Worm (Caenorhabditis elegans): ENCODE data around the gene pah-1.

pah-1 gene

DNA sequence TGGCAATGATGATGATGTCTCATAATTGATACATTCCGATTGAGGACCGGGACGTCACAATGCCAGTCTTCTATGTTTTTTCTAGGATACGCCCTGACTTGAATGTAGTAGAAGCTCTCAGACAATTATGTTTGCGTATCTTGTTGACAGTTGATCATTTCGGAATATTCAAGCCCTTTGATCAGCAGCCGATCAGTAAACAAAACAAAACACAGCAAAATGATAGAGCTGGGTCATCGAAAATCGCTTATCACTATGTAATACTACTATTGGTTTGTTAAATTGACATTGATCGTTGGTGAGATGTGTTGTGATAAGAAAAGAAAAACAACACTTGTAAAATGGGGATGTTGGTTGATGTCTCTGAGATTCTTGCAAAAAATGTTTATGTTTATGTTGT, 28.6 kb downstream of the pah-1 start:
- no peak for TF ChIP-seq daf-8 (GFP tag; IDR thresholded peaks at IDR 0.05)
- TF ChIP-seq daf-16 (GFP tag; optimal IDR thresholded peaks at IDR 0.05) = no peak
- peak; percentile 92 for TF ChIP-seq daf-16 (tag; optimal IDR thresholded peaks at IDR 0.05)
- peak; percentile 49 for TF ChIP-seq dve-1 (tag; optimal IDR thresholded peaks at IDR 0.05; ENCODE audit: insufficient read depth)
- TF ChIP-seq hlh-11 (tag; optimal IDR thresholded peaks at IDR 0.05) = peak; percentile 20

DNA sequence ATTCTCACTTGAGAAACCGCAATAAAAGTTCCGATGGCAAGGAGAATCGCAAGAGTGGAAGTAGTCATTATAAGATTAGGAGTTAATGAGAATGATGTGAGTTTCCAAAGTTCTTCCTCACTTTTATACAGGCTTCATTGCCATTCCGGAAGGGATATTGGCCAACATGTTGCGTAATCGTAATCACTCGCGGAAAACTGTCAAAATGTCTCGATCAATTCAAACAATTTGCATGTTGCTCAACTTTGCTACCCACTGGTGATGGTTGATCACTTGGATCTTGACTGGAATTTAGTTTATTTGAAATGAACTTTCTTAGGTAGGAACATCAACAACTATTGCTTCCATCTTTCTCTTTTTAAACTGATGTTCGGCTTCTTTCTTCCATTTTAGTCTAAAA, 29.3 kb downstream of the pah-1 start, which contains the start of gene idpb-4:
Gene idpb-4 (minus strand): TSS at position 101 of the 400 bp plus-strand sequence.
- TF ChIP-seq rbr-2 (tag; optimal IDR thresholded peaks at IDR 0.05) (no peak), T26A8.4 (GFP tag; IDR thresholded peaks at IDR 0.05) (no peak), mxl-3 (GFP tag; optimal IDR thresholded peaks at IDR 0.05) (no peak), zag-1 (tag; optimal IDR thresholded peaks at IDR 0.05) (no peak), dmd-8 (GFP tag; IDR thresholded peaks at IDR 0.05) (no peak)

DNA sequence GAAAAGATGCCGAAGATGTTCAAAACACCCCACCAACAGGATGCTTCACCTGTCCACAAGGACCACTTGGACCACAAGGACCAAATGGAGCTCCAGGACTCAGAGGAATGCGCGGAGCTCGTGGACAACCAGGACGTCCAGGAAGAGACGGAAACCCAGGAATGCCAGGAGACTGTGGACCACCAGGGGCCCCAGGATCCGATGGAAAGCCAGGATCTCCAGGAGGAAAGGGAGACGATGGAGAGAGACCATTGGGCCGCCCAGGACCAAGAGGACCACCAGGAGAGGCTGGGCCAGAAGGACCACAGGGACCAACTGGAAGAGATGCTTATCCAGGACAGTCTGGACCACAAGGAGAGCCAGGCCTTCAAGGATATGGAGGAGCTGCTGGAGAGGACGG, 33.2 kb downstream of the pah-1 start:
- TF ChIP-seq nhr-42 (GFP tag; IDR thresholded peaks at IDR 0.05) (0 out of 2 replicates have a peak, but pooled peaks have one; percentile 7), F26F4.8 (GFP tag; conservative IDR thresholded peaks at IDR 0.05) (0 out of 2 replicates have a peak, but pooled peaks have one; percentile 29), set-16 (GFP tag; IDR thresholded peaks at IDR 0.05) (peak; percentile 91), ceh-32 (tag; optimal IDR thresholded peaks at IDR 0.05; ENCODE audit: poor library complexity) (no peak)

DNA sequence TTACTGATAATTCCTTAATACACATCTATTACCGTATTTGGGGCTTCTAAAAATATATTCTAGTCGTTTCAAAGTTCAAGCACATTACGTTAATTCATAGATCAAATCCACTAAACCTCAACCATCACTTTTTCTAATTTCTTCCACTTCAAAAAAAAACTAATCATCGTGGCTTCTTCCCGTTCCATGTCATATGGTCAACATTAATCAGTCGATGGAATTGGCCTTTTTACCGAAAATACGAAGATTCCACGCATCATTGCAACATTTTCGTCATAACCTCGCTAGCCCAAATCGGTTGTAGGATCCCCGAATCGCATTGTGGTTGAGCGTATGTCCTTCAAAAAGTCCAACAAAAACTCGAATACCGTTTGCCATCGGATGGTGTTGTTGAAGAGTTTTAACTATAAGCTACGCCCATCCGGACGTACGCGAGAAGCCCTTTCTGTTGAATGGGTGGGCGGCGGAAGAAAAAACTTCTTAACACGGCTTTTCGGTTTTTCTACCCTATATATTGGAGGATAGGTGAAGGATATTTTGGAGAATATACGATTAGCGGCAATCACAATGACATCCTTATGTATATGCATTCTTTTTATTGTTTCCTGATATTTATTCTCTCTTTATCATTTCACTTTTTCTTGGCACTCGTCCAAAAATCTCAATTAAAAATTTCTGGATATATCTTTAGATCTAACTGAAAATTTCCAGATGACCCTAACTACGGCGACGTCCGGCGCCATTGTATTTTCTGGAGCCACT, 34.3 kb downstream of the pah-1 start, which contains the start of gene rol-6:
Gene rol-6 (plus strand): TSS at position 712 of the 762 bp plus-strand sequence.
- TF ChIP-seq daf-16 (GFP tag; optimal IDR thresholded peaks at IDR 0.05) (no peak), daf-16 (tag; optimal IDR thresholded peaks at IDR 0.05) (no peak), attf-4 (tag; optimal IDR thresholded peaks at IDR 0.05) (no peak), hlh-11 (tag; optimal IDR thresholded peaks at IDR 0.05) (peak; percentile 17), nhr-28 (tag; optimal IDR thresholded peaks at IDR 0.05) (peak; percentile 30), aha-1 (tag) (peak; percentile 85)

DNA sequence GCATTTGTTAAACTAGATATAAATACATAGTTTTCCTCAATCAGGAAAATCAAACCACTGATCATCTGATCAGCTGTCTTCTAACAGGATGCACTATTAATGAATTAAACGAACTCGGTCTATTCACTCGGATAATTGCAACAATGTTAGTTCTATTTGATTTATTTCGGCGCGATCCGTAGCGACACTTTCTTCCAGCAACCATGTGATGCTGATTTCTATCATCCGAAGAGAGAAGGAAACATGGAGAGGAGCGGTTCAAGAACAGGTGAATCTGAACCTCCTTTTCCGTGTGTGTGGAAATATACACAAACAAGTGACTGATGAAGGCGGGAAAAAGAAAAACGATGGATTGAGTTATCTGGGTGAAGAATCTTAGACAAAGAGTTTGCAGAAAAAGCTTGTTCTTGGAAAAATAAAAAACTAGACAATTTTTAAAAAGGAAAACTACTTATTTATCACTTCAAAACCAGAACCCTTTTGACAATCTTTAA, 35.0 kb downstream of the pah-1 start:
- TF ChIP-seq ZK546.5 (tag; optimal IDR thresholded peaks at IDR 0.05) (no peak), hlh-11 (tag; optimal IDR thresholded peaks at IDR 0.05) (peak; percentile 13), hif-1 (tag; optimal IDR thresholded peaks at IDR 0.05) (no peak), arid-1 (GFP tag; conservative IDR thresholded peaks at IDR 0.05) (no peak), nhr-28 (tag; optimal IDR thresholded peaks at IDR 0.05) (peak; percentile 4)

DNA sequence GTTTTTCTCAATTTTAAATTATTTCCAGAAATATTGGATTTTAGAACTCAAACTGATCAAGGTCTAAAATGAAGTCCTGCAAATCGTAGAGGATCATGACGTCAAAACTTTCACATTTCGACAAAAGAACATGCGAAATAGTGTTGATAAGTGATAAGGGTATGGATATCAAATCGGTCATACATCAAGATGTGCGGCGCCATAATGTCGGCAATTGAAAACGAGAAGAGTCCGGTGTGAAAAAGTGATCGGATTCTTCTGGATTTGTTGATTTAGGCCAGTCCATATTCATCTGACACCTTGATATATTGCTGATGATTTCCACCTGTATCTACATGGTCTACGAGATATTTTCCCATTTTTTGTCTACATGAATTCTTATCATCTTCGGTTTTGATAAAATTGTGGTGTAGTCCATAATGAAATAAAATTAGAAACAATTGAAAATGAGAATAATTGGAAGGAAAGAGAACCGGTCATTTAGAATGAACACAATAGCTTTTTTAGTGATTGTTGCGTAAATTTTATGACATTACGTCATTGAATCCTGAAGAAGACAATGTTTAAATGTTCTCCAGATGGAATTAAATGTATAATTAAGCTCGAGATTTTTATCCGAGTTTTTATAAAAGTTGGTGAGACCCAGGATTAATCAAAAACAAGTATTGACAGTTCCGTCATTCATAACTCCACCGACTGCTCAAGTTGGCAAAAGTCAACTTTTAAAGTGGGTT, 35.7 kb downstream of the pah-1 start:
- TF ChIP-seq Y105C5A.15 (GFP tag; IDR thresholded peaks at IDR 0.05) (no peak), lin-13 (GFP tag; optimal IDR thresholded peaks at IDR 0.05) (no peak), lin-1 (GFP tag; IDR thresholded peaks at IDR 0.05) (no peak), F10B5.3 (tag; optimal IDR thresholded peaks at IDR 0.05) (no peak), unc-39 (tag; optimal IDR thresholded peaks at IDR 0.05) (no peak), aha-1 (tag) (peak; percentile 42), nhr-25 (tag; optimal IDR thresholded peaks at IDR 0.05; ENCODE audit: borderline replicate concordance, insufficient read depth) (no peak), zfp-3 (GFP tag; conservative IDR thresholded peaks at IDR 0.05) (no peak), F37D6.2 (tag; optimal IDR thresholded peaks at IDR 0.05) (no peak), spr-1 (tag; optimal IDR thresholded peaks at IDR 0.05) (no peak), D1046.2 (GFP tag; IDR thresholded peaks at IDR 0.05) (no peak), egl-27 (tag; optimal IDR thresholded peaks at IDR 0.05) (no peak), lin-15B (tag; optimal IDR thresholded peaks at IDR 0.05) (no peak), nhr-28 (tag; optimal IDR thresholded peaks at IDR 0.05) (peak; percentile 47), Y48G9A.11 (GFP tag; IDR thresholded peaks at IDR 0.05) (no peak), unc-130 (GFP tag; optimal IDR thresholded peaks at IDR 0.05) (no peak), hlh-11 (tag; optimal IDR thresholded peaks at IDR 0.05) (peak; percentile 29), F44E2.7 (GFP tag; IDR thresholded peaks at IDR 0.05) (no peak), jun-1 (tag; optimal IDR thresholded peaks at IDR 0.05) (no peak), vab-7 (GFP tag; IDR thresholded peaks at IDR 0.05) (no peak), lin-29 (GFP tag; IDR thresholded peaks at IDR 0.05) (no peak)
